Worm (Caenorhabditis elegans): ENCODE data around the gene str-114.

Gene str-114

DNA sequence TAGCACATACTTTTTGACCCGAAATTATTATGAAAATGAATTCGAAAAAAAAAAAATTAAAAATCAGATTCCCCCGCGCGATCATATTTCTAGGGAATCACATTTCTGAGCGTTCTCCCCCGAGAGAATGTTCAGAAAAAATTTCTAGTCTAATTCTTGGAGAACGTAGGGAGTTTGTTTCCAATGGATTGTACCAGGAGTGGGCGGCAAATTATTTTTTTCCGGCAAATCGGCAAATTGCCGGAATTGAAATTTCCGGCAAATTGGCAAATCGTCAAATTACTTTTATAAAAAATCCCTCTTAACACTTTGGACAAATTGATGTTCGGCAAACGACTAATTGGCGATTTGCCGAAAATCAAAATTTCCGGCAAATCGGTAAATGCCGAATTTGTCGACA is 37.9 kb upstream of the str-114 start, which contains the start of gene T22F3.10:
T22F3.10 (minus strand) TSS at position 101 of the 400 bp plus-strand sequence.
- TF ChIP-seq cebp-1 (GFP tag; IDR thresholded peaks at IDR 0.05) (no peak), cebp-1 (tag; optimal IDR thresholded peaks at IDR 0.05) (no peak), egl-44 (GFP tag; IDR thresholded peaks at IDR 0.05) (no peak), ceh-79 (tag; optimal IDR thresholded peaks at IDR 0.05) (no peak), xnd-1 (tag; optimal IDR thresholded peaks at IDR 0.05) (no peak)

ce11 chrV:3613042-3613441 is 36.5 kb upstream of the str-114 start:
- no peak for TF ChIP-seq lsy-27 (tag; optimal IDR thresholded peaks at IDR 0.05; ENCODE audit: borderline replicate concordance, insufficient read depth)
- TF ChIP-seq zfh-2 (GFP tag; conservative IDR thresholded peaks at IDR 0.05): peak; percentile 58; the same call in 1 of the 2 replicates

- TF ChIP-seq lsl-1 (GFP tag; optimal IDR thresholded peaks at IDR 0.05) (no peak), C17E4.6 (GFP tag; IDR thresholded peaks at IDR 0.05) (no peak), rec-8 (tag; optimal IDR thresholded peaks at IDR 0.05) (no peak), Y53F4B.3 (GFP tag; IDR thresholded peaks at IDR 0.05) (no peak), nhr-179 (tag; optimal IDR thresholded peaks at IDR 0.05) (no peak), dpff-1 (tag; optimal IDR thresholded peaks at IDR 0.05) (no peak), die-1 (tag; optimal IDR thresholded peaks at IDR 0.05) (no peak), him-1 (tag; optimal IDR thresholded peaks at IDR 0.05) (no peak), zim-3 (tag; optimal IDR thresholded peaks at IDR 0.05) (no peak), sdz-38 (tag; optimal IDR thresholded peaks at IDR 0.05) (no peak), gei-17 (GFP tag; optimal IDR thresholded peaks at IDR 0.05) (no peak), mes-4 (tag; optimal IDR thresholded peaks at IDR 0.05) (no peak), unc-130 (GFP tag; optimal IDR thresholded peaks at IDR 0.05) (no peak), pbrm-1 (GFP tag; IDR thresholded peaks at IDR 0.05) (no peak), F10E7.11 (tag; optimal IDR thresholded peaks at IDR 0.05) (no peak), ztf-28 (GFP tag; IDR thresholded peaks at IDR 0.05) (no peak), aptf-2 (GFP tag; conservative IDR thresholded peaks at IDR 0.05) (no peak), F23B12.7 (tag; optimal IDR thresholded peaks at IDR 0.05; ENCODE audit: insufficient read depth) (no peak), egrh-3 (GFP tag; IDR thresholded peaks at IDR 0.05) (no peak), lsy-27 (tag; optimal IDR thresholded peaks at IDR 0.05; ENCODE audit: borderline replicate concordance, insufficient read depth) (no peak)
Measured at ce11 chrV:3614397-3614796, 35.2 kb upstream of the str-114 start, which contains the start of gene T22F3.11. T22F3.11 (minus strand) TSS chrV:3614553.

DNA sequence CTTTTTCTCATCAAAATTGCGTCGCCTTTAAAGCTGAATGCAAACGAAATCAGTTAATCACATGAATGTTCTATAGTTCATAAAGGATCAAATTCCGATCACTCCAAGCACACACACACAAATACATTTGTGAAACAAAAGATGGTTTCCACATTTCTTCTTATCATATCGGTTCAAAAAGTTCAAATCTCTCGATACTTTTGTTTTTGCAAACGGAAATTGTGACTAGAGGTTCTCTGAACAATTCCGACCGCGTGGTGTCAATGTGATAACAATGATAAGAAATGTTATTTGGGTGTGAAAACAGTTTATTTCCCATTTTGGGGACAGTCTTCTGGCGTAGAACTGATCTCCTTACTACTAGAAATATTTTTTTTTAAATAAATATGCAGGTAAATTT is 32.7 kb upstream of the str-114 start:
- TF ChIP-seq F39B2.1 (GFP tag; IDR thresholded peaks at IDR 0.05): no peak
- TF ChIP-seq repo-1 (tag; optimal IDR thresholded peaks at IDR 0.05): no peak
- no peak for TF ChIP-seq F52B5.7 (tag; optimal IDR thresholded peaks at IDR 0.05)
- no peak for TF ChIP-seq hmg-20 (GFP tag; IDR thresholded peaks at IDR 0.05)
- no peak for TF ChIP-seq lin-26 (GFP tag; IDR thresholded peaks at IDR 0.05)
- TF ChIP-seq dpl-1 (GFP tag; optimal IDR thresholded peaks at IDR 0.05): no peak
- TF ChIP-seq lin-40 (tag; optimal IDR thresholded peaks at IDR 0.05): no peak
- TF ChIP-seq Y56A3A.18 (GFP tag; IDR thresholded peaks at IDR 0.05): no peak
- no peak for TF ChIP-seq B0019.2 (GFP tag; conservative IDR thresholded peaks at IDR 0.05)
- no peak for TF ChIP-seq F23B12.7 (tag; optimal IDR thresholded peaks at IDR 0.05; ENCODE audit: insufficient read depth)
- TF ChIP-seq hlh-12 (tag; optimal IDR thresholded peaks at IDR 0.05): no peak
- TF ChIP-seq gei-17 (GFP tag; optimal IDR thresholded peaks at IDR 0.05): no peak
- no peak for TF ChIP-seq snpc-3.4 (tag; optimal IDR thresholded peaks at IDR 0.05)

Data from whole organism, young adult.